Fruit fly (Drosophila melanogaster) whole organism, adult: Measurements from ENCODE around the gene Nph.

Experiments used
- CG11617 ChIP-seq: fragments of 200-800 bp; sonication (Bioruptor generic); optimal IDR thresholded peaks from 2 replicates; lab custom pipeline; 2017; ENCODE audit warnings: mild to moderate bottlenecking, missing biosample characterization, missing genetic modification reagents, missing genetic modification characterization
- CG12768 ChIP-seq: fragments of 200-800 bp; sonication (Bioruptor generic); optimal IDR thresholded peaks from 2 replicates; lab custom pipeline; 2017; ENCODE audit warnings: missing biosample characterization, missing genetic modification characterization, mild to moderate bottlenecking, moderate library complexity, missing genetic modification reagents
- CG14711 ChIP-seq: fragments of 200-800 bp; sonication (Bioruptor generic); optimal IDR thresholded peaks from 2 replicates; lab custom pipeline; 2018; ENCODE audit warnings: missing biosample characterization, mild to moderate bottlenecking, missing genetic modification characterization, moderate library complexity
- CG5204 ChIP-seq: fragments of 200-800 bp; sonication (Bioruptor generic); optimal IDR thresholded peaks from 2 replicates; lab custom pipeline; 2016; ENCODE audit warnings: missing biosample characterization, missing genetic modification characterization
- CG7101 ChIP-seq: fragments of 200-800 bp; sonication (Bioruptor generic); optimal IDR thresholded peaks from 2 replicates; lab custom pipeline; 2018; ENCODE audit warnings: missing biosample characterization, mild to moderate bottlenecking, missing genetic modification characterization, moderate library complexity
- Clk ChIP-seq: fragments of 200-800 bp; sonication (Bioruptor generic); optimal IDR thresholded peaks from 2 replicates; lab custom pipeline; 2017; ENCODE audit warnings: missing biosample characterization, missing genetic modification characterization
- Hr96 ChIP-seq: fragments of 200-800 bp; sonication (Bioruptor generic); optimal IDR thresholded peaks from 2 replicates; lab custom pipeline; 2016; ENCODE audit warnings: missing biosample characterization, missing genetic modification characterization
- Mnt ChIP-seq: fragments of 200-800 bp; sonication (Bioruptor generic); optimal IDR thresholded peaks from 2 replicates; lab custom pipeline; 2016; ENCODE audit warnings: missing biosample characterization, mild to moderate bottlenecking, missing genetic modification characterization
- bab1 ChIP-seq: fragments of 200-800 bp; sonication (Bioruptor generic); optimal IDR thresholded peaks from 3 replicates; lab custom pipeline; 2019; ENCODE audit warnings: missing biosample characterization, mild to moderate bottlenecking, missing genetic modification characterization, moderate library complexity
- cic ChIP-seq: fragments of 200-800 bp; sonication (Bioruptor generic); optimal IDR thresholded peaks from 2 replicates; lab custom pipeline; 2017; ENCODE audit warnings: missing biosample characterization, mild to moderate bottlenecking, missing genetic modification characterization, moderate library complexity
- kay ChIP-seq: fragments of 200-800 bp; sonication (Bioruptor generic); peaks from one replicate; lab custom pipeline; 2016; ENCODE audit warnings: missing biosample characterization, missing genetic modification characterization, borderline replicate concordance
- ovo ChIP-seq: fragments of 200-800 bp; sonication (Bioruptor generic); optimal IDR thresholded peaks from 2 replicates; lab custom pipeline; 2016; ENCODE audit warnings: missing biosample characterization, missing genetic modification characterization

DNA sequence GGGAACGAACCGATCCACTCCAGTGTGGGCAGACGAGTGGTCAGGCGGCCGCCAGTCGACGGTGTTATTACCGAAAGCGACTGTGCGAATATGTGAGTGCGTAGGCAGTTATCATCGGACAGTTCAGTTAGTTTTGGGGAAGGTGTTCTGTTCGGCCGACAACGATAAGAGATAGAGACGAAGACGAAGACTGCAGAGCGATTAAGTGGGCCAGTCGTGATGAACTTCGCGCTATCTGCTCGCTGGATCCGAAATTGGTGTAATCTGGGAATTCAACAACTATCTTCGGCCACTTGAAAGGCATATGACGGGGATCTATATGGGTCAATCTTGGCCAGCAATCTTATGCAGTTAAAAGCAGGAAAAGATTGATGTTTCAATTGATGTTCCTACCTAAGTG, 4.5 kb upstream of the Nph start, which contains the start of gene CG7912:
- TF ChIP-seq CG5204 (GFP tag; lab: Kevin White, UChicago) (no peak), kay (no peak), bab1 (GFP tag; lab: Kevin White, UChicago) (no peak), CG7101 (tag; lab: Kevin White, UChicago) (no peak), cic (GFP tag; lab: Kevin White, UChicago) (no peak), ovo (GFP tag; lab: Kevin White, UChicago) (no peak), CG14711 (tag; lab: Kevin White, UChicago) (no peak), Mnt (no peak), CG11617 (GFP tag; lab: Kevin White, UChicago) (no peak), Hr96 (GFP tag; lab: Kevin White, UChicago) (no peak), Clk (GFP tag; lab: Kevin White, UChicago) (no peak), CG12768 (no peak)
